Fruit fly (Drosophila melanogaster) whole organism, prepupa: Measurements from ENCODE around the gene CG42693.

Source experiments
- Blimp-1 ChIP-seq: fragments of 200-800 bp; sonication (Bioruptor generic); optimal IDR thresholded peaks from 3 replicates; lab custom pipeline; 2017; ENCODE audit warnings: missing biosample characterization, missing genetic modification characterization, mild to moderate bottlenecking, moderate library complexity, missing genetic modification reagents
- CG10631 ChIP-seq: fragments of 200-800 bp; sonication (Bioruptor generic); optimal IDR thresholded peaks from 2 replicates; lab custom pipeline; 2016; ENCODE audit warnings: missing biosample characterization, missing genetic modification characterization
- CG10669 ChIP-seq: fragments of 200-800 bp; sonication (Bioruptor generic); optimal IDR thresholded peaks from 3 replicates; lab custom pipeline; 2018; ENCODE audit warnings: missing biosample characterization, mild to moderate bottlenecking, missing genetic modification characterization, moderate library complexity
- CG11294 ChIP-seq: fragments of 200-800 bp; sonication (Bioruptor generic); IDR thresholded peaks from 2 replicates; pipeline ENCODE4 v1.3.6; 2022; ENCODE audit warnings: missing biosample characterization, missing genetic modification characterization
- CG11902 ChIP-seq: fragments of 200-800 bp; sonication (Bioruptor generic); optimal IDR thresholded peaks from 3 replicates; lab custom pipeline; 2016; ENCODE audit warnings: missing biosample characterization, missing genetic modification characterization
- CG15336 ChIP-seq: fragments of 200-800 bp; sonication (Bioruptor generic); IDR thresholded peaks from 2 replicates; pipeline ENCODE4 v1.3.6; 2022; ENCODE audit warnings: missing biosample characterization, missing genetic modification characterization
- CG1621 ChIP-seq: fragments of 200-800 bp; sonication (Bioruptor generic); optimal IDR thresholded peaks from 3 replicates; lab custom pipeline; 2018; ENCODE audit warnings: missing biosample characterization, mild to moderate bottlenecking, missing genetic modification characterization
- CG16779 ChIP-seq: fragments of 200-800 bp; sonication (Bioruptor generic); optimal IDR thresholded peaks from 3 replicates; lab custom pipeline; 2017; ENCODE audit warnings: missing biosample characterization, mild to moderate bottlenecking, missing genetic modification characterization
- CG3032 ChIP-seq: fragments of 200-800 bp; optimal IDR thresholded peaks from 2 replicates; lab custom pipeline; 2019; ENCODE audit warnings: missing biosample characterization, mild to moderate bottlenecking, missing genetic modification characterization, moderate library complexity
- CG31627 ChIP-seq: fragments of 200-800 bp; sonication (Bioruptor generic); optimal IDR thresholded peaks from 3 replicates; lab custom pipeline; 2016; ENCODE audit warnings: missing biosample characterization, missing genetic modification characterization
- CG34406 ChIP-seq: fragments of 200-800 bp; sonication (Bioruptor generic); optimal IDR thresholded peaks from 3 replicates; lab custom pipeline; 2016; ENCODE audit warnings: missing biosample characterization, missing genetic modification characterization
- CG6163 ChIP-seq: fragments of 200-800 bp; sonication (Bioruptor generic); IDR thresholded peaks from 3 replicates; pipeline ENCODE4 v1.3.6; 2022; ENCODE audit warnings: missing biosample characterization, missing genetic modification characterization
- CG6276 ChIP-seq: fragments of 200-800 bp; sonication (Bioruptor generic); optimal IDR thresholded peaks from 2 replicates; lab custom pipeline; 2017; ENCODE audit warnings: missing biosample characterization, mild to moderate bottlenecking, missing genetic modification characterization
- CG6792 ChIP-seq: fragments of 200-800 bp; sonication (Bioruptor generic); optimal IDR thresholded peaks from 3 replicates; lab custom pipeline; 2016; ENCODE audit warnings: missing biosample characterization, missing genetic modification characterization
- CG8119 ChIP-seq: fragments of 200-800 bp; sonication (Bioruptor generic); IDR thresholded peaks from 3 replicates; pipeline ENCODE4 v1.3.6; 2022; ENCODE audit warnings: missing biosample characterization, missing genetic modification characterization
- CG8319 ChIP-seq: fragments of 200-800 bp; sonication (Bioruptor generic); optimal IDR thresholded peaks from 3 replicates; lab custom pipeline; 2016; ENCODE audit warnings: missing biosample characterization, missing genetic modification characterization
- CG8632 ChIP-seq: fragments of 200-800 bp; sonication (Bioruptor generic); optimal IDR thresholded peaks from 3 replicates; lab custom pipeline; 2016; ENCODE audit warnings: missing biosample characterization, missing genetic modification characterization
- Eip93F ChIP-seq: fragments of 200-800 bp; sonication (Bioruptor generic); optimal IDR thresholded peaks from 2 replicates; lab custom pipeline; 2016; ENCODE audit warnings: missing biosample characterization, mild to moderate bottlenecking, missing genetic modification characterization
- Ets21C ChIP-seq: fragments of 200-800 bp; sonication (Bioruptor generic); optimal IDR thresholded peaks from 3 replicates; lab custom pipeline; 2016; ENCODE audit warnings: missing biosample characterization, missing genetic modification characterization
- Ets96B ChIP-seq: fragments of 200-800 bp; optimal IDR thresholded peaks from 2 replicates; lab custom pipeline; 2019; ENCODE audit warnings: missing biosample characterization, mild to moderate bottlenecking, missing genetic modification characterization, moderate library complexity
- Gug ChIP-seq: fragments of 200-800 bp; sonication (Bioruptor generic); IDR thresholded peaks from 2 replicates; pipeline ENCODE4 v1.3.6; 2022; ENCODE audit warnings: missing biosample characterization, missing genetic modification characterization
- Hr39 ChIP-seq: fragments of 200-800 bp; sonication (Bioruptor generic); optimal IDR thresholded peaks from 2 replicates; lab custom pipeline; 2016; ENCODE audit warnings: missing biosample characterization, missing genetic modification characterization
- Hr4 ChIP-seq: fragments of 200-800 bp; sonication (Bioruptor generic); optimal IDR thresholded peaks from 3 replicates; lab custom pipeline; 2016; ENCODE audit warnings: missing biosample characterization, missing genetic modification characterization
- Lpt ChIP-seq: fragments of 200-800 bp; sonication (Bioruptor generic); optimal IDR thresholded peaks from 3 replicates; lab custom pipeline; 2016; ENCODE audit warnings: missing biosample characterization, missing genetic modification characterization
- Met ChIP-seq: fragments of 200-800 bp; sonication (Bioruptor generic); optimal IDR thresholded peaks from 3 replicates; lab custom pipeline; 2016; ENCODE audit warnings: missing biosample characterization, missing genetic modification characterization
- OdsH ChIP-seq: fragments of 200-800 bp; sonication (Bioruptor generic); optimal IDR thresholded peaks from 3 replicates; lab custom pipeline; 2016; ENCODE audit warnings: missing biosample characterization, missing genetic modification characterization
- Smox ChIP-seq: fragments of 200-800 bp; sonication (Bioruptor generic); optimal IDR thresholded peaks from 3 replicates; lab custom pipeline; 2016; ENCODE audit warnings: missing biosample characterization, missing genetic modification characterization
- Sox102F ChIP-seq: fragments of 200-800 bp; sonication (Bioruptor generic); optimal IDR thresholded peaks from 2 replicates; lab custom pipeline; 2016; ENCODE audit warnings: missing biosample characterization, mild to moderate bottlenecking, missing genetic modification characterization
- Sox14 ChIP-seq: fragments of 200-800 bp; sonication (Bioruptor generic); optimal IDR thresholded peaks from 3 replicates; lab custom pipeline; 2016; ENCODE audit warnings: missing biosample characterization, missing genetic modification characterization
- Sox15 ChIP-seq: fragments of 200-800 bp; sonication (Bioruptor generic); optimal IDR thresholded peaks from 3 replicates; lab custom pipeline; 2016; ENCODE audit warnings: missing biosample characterization, missing genetic modification characterization
- achi ChIP-seq: fragments of 200-800 bp; sonication (Bioruptor generic); optimal IDR thresholded peaks from 3 replicates; lab custom pipeline; 2016; ENCODE audit warnings: missing biosample characterization, missing genetic modification characterization
- acj6 ChIP-seq: fragments of 200-800 bp; sonication (Bioruptor generic); optimal IDR thresholded peaks from 3 replicates; lab custom pipeline; 2016; ENCODE audit warnings: missing biosample characterization, missing genetic modification characterization
- cyc ChIP-seq: fragments of 200-800 bp; sonication (Bioruptor generic); optimal IDR thresholded peaks from 3 replicates; lab custom pipeline; 2016; ENCODE audit warnings: missing biosample characterization, missing genetic modification characterization
- dsx ChIP-seq: fragments of 200-800 bp; optimal IDR thresholded peaks from 3 replicates; lab custom pipeline; 2019; ENCODE audit warnings: missing biosample characterization, mild to moderate bottlenecking, missing genetic modification characterization, moderate library complexity; ENCODE audit not compliant: poor library complexity, severe bottlenecking
- esn ChIP-seq: fragments of 200-800 bp; sonication (Bioruptor generic); optimal IDR thresholded peaks from 2 replicates; lab custom pipeline; 2016; ENCODE audit warnings: missing biosample characterization, mild to moderate bottlenecking, missing genetic modification characterization, moderate library complexity
- fd85E ChIP-seq: fragments of 200-800 bp; sonication (Bioruptor generic); optimal IDR thresholded peaks from 3 replicates; lab custom pipeline; 2016; ENCODE audit warnings: missing biosample characterization, missing genetic modification characterization
- fkh ChIP-seq: fragments of 200-800 bp; sonication (Bioruptor generic); optimal IDR thresholded peaks from 3 replicates; lab custom pipeline; 2017; ENCODE audit warnings: missing biosample characterization, mild to moderate bottlenecking, missing genetic modification characterization, moderate library complexity
- lz ChIP-seq: fragments of 200-800 bp; sonication (Bioruptor generic); optimal IDR thresholded peaks from 3 replicates; lab custom pipeline; 2016; ENCODE audit warnings: missing biosample characterization, missing genetic modification characterization
- pdm3 ChIP-seq: fragments of 200-800 bp; sonication (Bioruptor generic); optimal IDR thresholded peaks from 3 replicates; lab custom pipeline; 2016; ENCODE audit warnings: missing biosample characterization, missing genetic modification characterization
- salr ChIP-seq, 2 experiments: fragments of 200-800 bp; sonication (Bioruptor generic); optimal IDR thresholded peaks; 3 replicates each; lab custom pipeline; 2016 to 2018; ENCODE audit warnings: missing biosample characterization in 2 of 2, missing genetic modification characterization in 2 of 2, mild to moderate bottlenecking in 1 of 2
- spab ChIP-seq: fragments of 200-800 bp; sonication (Bioruptor generic); optimal IDR thresholded peaks from 2 replicates; lab custom pipeline; 2017; ENCODE audit warnings: missing biosample characterization, mild to moderate bottlenecking, missing genetic modification characterization, missing genetic modification reagents
- ss ChIP-seq, 2 experiments: fragments of 200-800 bp; sonication (Bioruptor generic); optimal IDR thresholded peaks; 2 replicates in 1 of 2; 3 replicates in 1 of 2; lab custom pipeline; 2017 to 2018; ENCODE audit warnings: mild to moderate bottlenecking in 2 of 2, missing biosample characterization in 2 of 2, missing genetic modification characterization in 2 of 2, moderate library complexity in 1 of 2
- topi ChIP-seq: fragments of 200-800 bp; sonication (Bioruptor generic); optimal IDR thresholded peaks from 3 replicates; lab custom pipeline; 2016; ENCODE audit warnings: missing biosample characterization, missing genetic modification characterization

Gene CG42693

DNA sequence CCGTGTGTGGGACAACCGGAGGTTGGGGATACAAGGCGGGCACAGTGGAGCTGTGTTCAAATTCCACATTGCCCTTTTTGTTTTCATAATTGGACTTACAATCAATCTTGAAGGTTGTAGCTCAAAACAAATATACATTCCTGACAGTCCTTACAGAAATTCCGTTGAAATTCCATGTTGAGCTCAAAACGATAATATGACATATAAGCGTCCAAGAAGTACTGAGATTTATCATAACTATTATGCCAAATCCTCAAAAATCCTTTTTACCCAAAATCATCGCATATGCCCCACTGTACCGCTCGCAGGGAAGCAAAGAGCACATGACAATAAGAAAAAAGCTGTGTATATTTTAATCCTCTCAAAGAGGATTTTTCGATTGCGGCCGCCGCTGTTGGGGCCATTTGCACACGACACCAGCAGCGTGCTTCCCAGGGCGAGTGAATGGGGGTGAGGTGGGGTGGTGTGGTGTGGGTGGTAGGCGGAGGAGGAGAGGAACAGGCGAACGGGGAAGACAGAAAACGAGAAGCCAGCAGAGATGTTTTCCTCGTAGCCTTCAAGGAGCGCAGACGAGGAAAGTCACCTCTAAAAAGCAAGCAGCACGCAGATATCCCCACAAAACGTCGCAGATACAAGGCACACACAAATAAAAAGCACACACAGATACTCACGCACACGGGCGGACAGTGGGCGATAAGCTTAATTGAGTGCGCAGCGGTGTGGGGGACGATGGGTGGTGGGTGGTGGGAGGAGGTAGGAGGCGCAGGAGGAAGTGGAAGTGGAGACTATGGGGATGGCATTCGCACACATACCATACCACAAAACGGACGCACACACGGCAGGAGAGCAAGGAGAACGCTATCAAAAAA is 9.4 kb upstream of the CG42693 start (continued):
- peak; percentile 45; the same call in 1 of the 2 replicates for TF ChIP-seq CG11294 (GFP tag; lab: Robert Waterston, UW)
- TF ChIP-seq CG11902 (GFP tag; lab: Kevin White, UChicago) = peak; percentile 67
- TF ChIP-seq Ets21C (GFP tag; lab: Kevin White, UChicago) = peak; percentile 84
- peak; percentile 88 for TF ChIP-seq CG31627
- no peak for TF ChIP-seq fkh (GFP tag; lab: Kevin White, UChicago)
- no peak for TF ChIP-seq Blimp-1 (GFP tag; lab: Kevin White, UChicago)
- peak; percentile 88 for TF ChIP-seq OdsH
- peak; percentile 70 for TF ChIP-seq CG6163 (GFP tag; lab: Robert Waterston, UW)
- peak; percentile 87 for TF ChIP-seq pdm3 (GFP tag; lab: Kevin White, UChicago)
- TF ChIP-seq Smox = peak; percentile 85
- TF ChIP-seq ss (GFP tag; optimal IDR thresholded peaks at IDR 0.05; lab: Kevin White, UChicago) = peak; percentile 70 to 82
- TF ChIP-seq CG34406 (GFP tag; lab: Kevin White, UChicago) = peak; percentile 76
- TF ChIP-seq Hr4 (GFP tag; lab: Kevin White, UChicago) = peak; percentile 86
- peak; percentile 90 for TF ChIP-seq Sox14
- TF ChIP-seq topi (GFP tag; lab: Kevin White, UChicago) = peak; percentile 87
- TF ChIP-seq Eip93F = no peak
- TF ChIP-seq esn = peak; percentile 89

dm6 chr3R:31716265-31716664 is 8.1 kb upstream of the CG42693 start:
- TF ChIP-seq Sox15 (no peak), Met (GFP tag; lab: Kevin White, UChicago) (no peak), CG8632 (no peak), acj6 (GFP tag; lab: Kevin White, UChicago) (no peak), CG3032 (no peak), topi (GFP tag; lab: Kevin White, UChicago) (no peak), spab (GFP tag; lab: Kevin White, UChicago) (no peak)
- TF ChIP-seq, all 60 proteins: peak for 0

- TF ChIP-seq CG34406 (GFP tag; lab: Kevin White, UChicago) = no peak
- peak; percentile 14 for TF ChIP-seq Sox102F (GFP tag; lab: Kevin White, UChicago)
- TF ChIP-seq CG10669 (GFP tag; lab: Kevin White, UChicago) = no peak
- no peak for TF ChIP-seq Sox14
- TF ChIP-seq fd85E (GFP tag; lab: Kevin White, UChicago) = no peak
- no peak for TF ChIP-seq CG8632
- TF ChIP-seq CG3032 = no peak
- no peak for TF ChIP-seq CG6276
- TF ChIP-seq CG15336 (GFP tag; lab: Robert Waterston, UW) = no peak
- TF ChIP-seq dsx (GFP tag; lab: Kevin White, UChicago) = no peak
- no peak for TF ChIP-seq Ets96B (tag; lab: Kevin White, UChicago)
- no peak for TF ChIP-seq CG16779
- TF ChIP-seq ss (GFP tag; optimal IDR thresholded peaks at IDR 0.05; lab: Kevin White, UChicago) = no peak
- TF ChIP-seq Smox = peak; percentile 20
- TF ChIP-seq Gug (GFP tag; lab: Robert Waterston, UW) = no peak
- no peak for TF ChIP-seq Hr39 (GFP tag; lab: Kevin White, UChicago)
- TF ChIP-seq pdm3 (GFP tag; lab: Kevin White, UChicago) = peak; percentile 2
- TF ChIP-seq OdsH = no peak
- no peak for TF ChIP-seq Met (GFP tag; lab: Kevin White, UChicago)
- TF ChIP-seq Ets21C (GFP tag; lab: Kevin White, UChicago) = no peak
- peak; percentile 13 for TF ChIP-seq topi (GFP tag; lab: Kevin White, UChicago)
- TF ChIP-seq Hr4 (GFP tag; lab: Kevin White, UChicago) = no peak
- no peak for TF ChIP-seq CG10631 (GFP tag; lab: Kevin White, UChicago)
- TF ChIP-seq spab (GFP tag; lab: Kevin White, UChicago) = no peak
- no peak for TF ChIP-seq CG11294 (GFP tag; lab: Robert Waterston, UW)
- TF ChIP-seq CG31627 = no peak
- TF ChIP-seq Eip93F = no peak
- TF ChIP-seq CG6792 = no peak
- peak; percentile 2 for TF ChIP-seq lz
- no peak for TF ChIP-seq salr (GFP tag; optimal IDR thresholded peaks at IDR 0.05; lab: Kevin White, UChicago)
- no peak for TF ChIP-seq CG8119
- TF ChIP-seq cyc = peak; percentile 15
- TF ChIP-seq Blimp-1 (GFP tag; lab: Kevin White, UChicago) = no peak
- no peak for TF ChIP-seq CG11902 (GFP tag; lab: Kevin White, UChicago)
- TF ChIP-seq Lpt (GFP tag; lab: Kevin White, UChicago) = no peak
- TF ChIP-seq CG8319 (GFP tag; lab: Kevin White, UChicago) = no peak
- peak; percentile 70 for TF ChIP-seq fkh (GFP tag; lab: Kevin White, UChicago)
- TF ChIP-seq achi (GFP tag; lab: Kevin White, UChicago) = peak; percentile 7
- no peak for TF ChIP-seq CG1621
Measured at dm6 chr3R:31715713-31716024, 7.5 kb upstream of the CG42693 start.
